Worm (Caenorhabditis elegans) whole organism, young adult: Measurements from ENCODE around the gene best-5.
A peak's percentile ranks its signal among the peaks of the same experiment; 100 is the strongest.

ENCODE experiments used
- B0261.1 ChIP-seq: sonication (generic microtip); optimal IDR thresholded peaks from 2 replicates; lab custom pipeline; 2016; ENCODE audit warnings: mild to moderate bottlenecking, missing genetic modification characterization, moderate library complexity, missing compliant biosample characterization
- C17E4.6 ChIP-seq: fragments of 200-800 bp; sonication (Bioruptor generic); IDR thresholded peaks from 2 replicates; pipeline ENCODE4 v1.3.6; 2022; ENCODE audit warnings: missing genetic modification reagents, missing genetic modification characterization, missing compliant biosample characterization
- F23B12.7 ChIP-seq: sonication (generic microtip); optimal IDR thresholded peaks from 2 replicates; lab custom pipeline; 2017; ENCODE audit warnings: missing genetic modification characterization, mild to moderate bottlenecking, missing compliant biosample characterization, antibody characterized with exemption, moderate library complexity; ENCODE audit not compliant: insufficient read depth
- F37B4.10 ChIP-seq: fragments of 200-800 bp; sonication (Bioruptor generic); IDR thresholded peaks from 2 replicates; pipeline ENCODE4 v1.3.6; 2022; ENCODE audit warnings: missing genetic modification characterization, missing compliant biosample characterization
- F57C9.4 ChIP-seq: sonication (generic microtip); optimal IDR thresholded peaks from 2 replicates; lab custom pipeline; 2017; ENCODE audit warnings: mild to moderate bottlenecking, missing genetic modification characterization, missing compliant biosample characterization
- K11D2.4 ChIP-seq: fragments of 200-800 bp; sonication (Bioruptor generic); IDR thresholded peaks from 2 replicates; pipeline ENCODE4 v1.3.6; 2022; ENCODE audit warnings: missing genetic modification reagents, missing genetic modification characterization, missing compliant biosample characterization
- K12H6.12 ChIP-seq: fragments of 200-800 bp; sonication (Bioruptor generic); optimal IDR thresholded peaks from 2 replicates; lab custom pipeline; 2018; ENCODE audit warnings: mild to moderate bottlenecking, missing genetic modification characterization, missing compliant biosample characterization
- T26A5.8 ChIP-seq: sonication (generic microtip); optimal IDR thresholded peaks from 2 replicates; lab custom pipeline; 2016; ENCODE audit warnings: missing genetic modification characterization, missing compliant biosample characterization
- Y53G8AR.9 ChIP-seq: fragments of 200-800 bp; sonication (Bioruptor generic); conservative IDR thresholded peaks from 2 replicates; pipeline ENCODE4 v1.3.6; 2022; ENCODE audit warnings: missing genetic modification reagents, missing genetic modification characterization, missing compliant biosample characterization
- Y56A3A.18 ChIP-seq: fragments of 200-800 bp; sonication (Bioruptor generic); IDR thresholded peaks from 2 replicates; pipeline ENCODE4 v1.3.6; 2022; ENCODE audit warnings: missing genetic modification reagents, missing genetic modification characterization, missing compliant biosample characterization
- ZK185.1 ChIP-seq: sonication (generic microtip); optimal IDR thresholded peaks from 2 replicates; lab custom pipeline; 2016; ENCODE audit warnings: mild to moderate bottlenecking, missing genetic modification characterization, missing compliant biosample characterization; ENCODE audit not compliant: poor library complexity, severe bottlenecking
- ama-1 ChIP-seq, 3 experiments: fragments of 150-350 bp in 1 of 3; sonication (generic microtip) in 2 of 3; optimal IDR thresholded peaks; 2 replicates each; lab custom pipeline; 2014 to 2018; ENCODE audit warnings: missing biosample characterization in 2 of 3, missing genetic modification characterization in 2 of 3, missing genetic modification reagents in 2 of 3
- cebp-2 ChIP-seq: fragments of 200-800 bp; sonication (Bioruptor generic); IDR thresholded peaks from 2 replicates; pipeline ENCODE4 v1.3.6; 2022; ENCODE audit warnings: missing genetic modification characterization, missing compliant biosample characterization
- ceh-40 ChIP-seq: fragments of 200-800 bp; sonication (Bioruptor generic); IDR thresholded peaks from 2 replicates; pipeline ENCODE4 v1.3.6; 2022; ENCODE audit warnings: missing genetic modification characterization, missing compliant biosample characterization
- ceh-58 ChIP-seq: fragments of 200-800 bp; sonication (Bioruptor generic); IDR thresholded peaks from 2 replicates; pipeline ENCODE4 v1.3.6; 2022; ENCODE audit warnings: missing genetic modification characterization, missing compliant biosample characterization
- dox-1 ChIP-seq: fragments of 200-800 bp; sonication (Bioruptor generic); IDR thresholded peaks from 2 replicates; pipeline ENCODE4 v1.3.6; 2022; ENCODE audit warnings: missing genetic modification reagents, missing genetic modification characterization, missing compliant biosample characterization
- him-1 ChIP-seq: sonication (generic microtip); optimal IDR thresholded peaks from 2 replicates; lab custom pipeline; 2016; ENCODE audit warnings: missing genotype, missing genetic modification reagents, missing genetic modification characterization, missing compliant biosample characterization
- hlh-12 ChIP-seq: sonication (generic microtip); optimal IDR thresholded peaks from 2 replicates; lab custom pipeline; 2016; ENCODE audit warnings: missing genetic modification characterization, missing compliant biosample characterization
- hrde-1 ChIP-seq: sonication (generic microtip); optimal IDR thresholded peaks from 2 replicates; lab custom pipeline; 2016; ENCODE audit warnings: missing genetic modification characterization, mild to moderate bottlenecking, missing compliant biosample characterization, moderate library complexity, missing genotype, missing genetic modification reagents, borderline replicate concordance
- lag-1 ChIP-seq: fragments of 200-800 bp; sonication (Bioruptor generic); IDR thresholded peaks from 2 replicates; pipeline ENCODE4 v1.3.6; 2022; ENCODE audit warnings: missing genetic modification reagents, missing genetic modification characterization, missing compliant biosample characterization
- lin-35 ChIP-seq, 3 experiments: fragments of 150-350 bp in 2 of 3; sonication (generic microtip) in 1 of 3; optimal IDR thresholded peaks; 2 replicates each; lab custom pipeline; 2014 to 2018; ENCODE audit warnings: missing biosample characterization in 3 of 3, missing genetic modification characterization in 3 of 3, missing genetic modification reagents in 3 of 3
- lin-40 ChIP-seq: sonication (generic microtip); optimal IDR thresholded peaks from 2 replicates; lab custom pipeline; 2016; ENCODE audit warnings: missing genetic modification characterization, mild to moderate bottlenecking, missing compliant biosample characterization, missing genotype, missing genetic modification reagents
- madf-10 ChIP-seq: sonication (generic microtip); optimal IDR thresholded peaks from 2 replicates; lab custom pipeline; 2016; ENCODE audit warnings: mild to moderate bottlenecking, missing genetic modification characterization, missing compliant biosample characterization
- madf-3 ChIP-seq: fragments of 200-800 bp; sonication (Bioruptor generic); IDR thresholded peaks from 2 replicates; pipeline ENCODE4 v1.3.6; 2022; ENCODE audit warnings: missing genetic modification reagents, missing genetic modification characterization, missing compliant biosample characterization
- mcd-1 ChIP-seq: fragments of 200-800 bp; sonication (Bioruptor generic); IDR thresholded peaks from 2 replicates; pipeline ENCODE4 v1.3.6; 2022; ENCODE audit warnings: missing genetic modification reagents, missing genetic modification characterization, missing compliant biosample characterization
- nfya-2 ChIP-seq: fragments of 200-800 bp; sonication (Bioruptor generic); IDR thresholded peaks from 2 replicates; pipeline ENCODE4 v1.3.6; 2022; ENCODE audit warnings: missing genetic modification reagents, missing genetic modification characterization, missing compliant biosample characterization
- repo-1 ChIP-seq: sonication (generic microtip); optimal IDR thresholded peaks from 2 replicates; lab custom pipeline; 2017; ENCODE audit warnings: mild to moderate bottlenecking, missing genetic modification characterization, missing compliant biosample characterization
- sdz-38 ChIP-seq: sonication (generic microtip); optimal IDR thresholded peaks from 2 replicates; lab custom pipeline; 2016; ENCODE audit warnings: missing genotype, missing genetic modification characterization, missing compliant biosample characterization
- somi-1 ChIP-seq: fragments of 200-800 bp; sonication (Bioruptor generic); optimal IDR thresholded peaks from 2 replicates; lab custom pipeline; 2018; ENCODE audit warnings: mild to moderate bottlenecking, missing genetic modification characterization, missing compliant biosample characterization
- unc-130 ChIP-seq: sonication (generic microtip); optimal IDR thresholded peaks from 2 replicates; lab custom pipeline; 2016; ENCODE audit warnings: missing genetic modification reagents, missing genetic modification characterization, missing compliant biosample characterization
- zfh-2 ChIP-seq: fragments of 200-800 bp; sonication (Bioruptor generic); conservative IDR thresholded peaks from 2 replicates; pipeline ENCODE4 v1.3.6; 2022; ENCODE audit warnings: missing genetic modification reagents, missing genetic modification characterization, missing compliant biosample characterization
- ztf-18 ChIP-seq: sonication (generic microtip); optimal IDR thresholded peaks from 2 replicates; lab custom pipeline; 2016; ENCODE audit warnings: missing genotype, mild to moderate bottlenecking, missing genetic modification characterization, missing compliant biosample characterization
- ztf-22 ChIP-seq: fragments of 200-800 bp; sonication (Bioruptor generic); optimal IDR thresholded peaks from 2 replicates; lab custom pipeline; 2018; ENCODE audit warnings: mild to moderate bottlenecking, missing genetic modification characterization, moderate library complexity, missing compliant biosample characterization
- ztf-25 ChIP-seq: fragments of 200-800 bp; sonication (Bioruptor generic); IDR thresholded peaks from 2 replicates; pipeline ENCODE4 v1.3.6; 2022; ENCODE audit warnings: missing genetic modification reagents, missing genetic modification characterization, missing compliant biosample characterization
- ztf-26 ChIP-seq: sonication (generic microtip); optimal IDR thresholded peaks from 2 replicates; lab custom pipeline; 2017; ENCODE audit warnings: missing genetic modification characterization, missing compliant biosample characterization

best-5 gene

ce11 chrIII:9664484-9665221 lies 25.4 kb downstream of the best-5 start:
- 0 out of 2 replicates have a peak, but pooled peaks have one; percentile 14 for TF ChIP-seq Y53G8AR.9 (GFP tag; lab: Robert Waterston, UW)
- no peak for TF ChIP-seq ztf-26 (tag; lab: Kevin White, UChicago)
- no peak for TF ChIP-seq madf-3
- no peak for TF ChIP-seq F57C9.4 (tag; lab: Kevin White, UChicago)
- TF ChIP-seq lin-35 (GFP tag; optimal IDR thresholded peaks at IDR 0.05; lab: Kevin White, UChicago), result no peak

- TF ChIP-seq K11D2.4 (GFP tag; lab: Robert Waterston, UW) (no peak), B0261.1 (no peak), F23B12.7 (tag; lab: Kevin White, UChicago) (no peak), dox-1 (GFP tag; lab: Robert Waterston, UW) (no peak), hlh-12 (tag; lab: Kevin White, UChicago) (no peak), ama-1 (optimal IDR thresholded peaks at IDR 0.05; lab: Kevin White, UChicago) (no peak), ama-1 (GFP tag; optimal IDR thresholded peaks at IDR 0.05; lab: Kevin White, UChicago) (no peak), him-1 (tag; lab: Kevin White, UChicago) (no peak), cebp-2 (GFP tag; lab: Robert Waterston, UW) (no peak), ceh-58 (GFP tag; lab: Robert Waterston, UW) (no peak), somi-1 (GFP tag; lab: Kevin White, UChicago) (no peak)
- TF ChIP-seq, all 124 proteins: peak for 0
Measured at ce11 chrIII:9663943-9664342, 26.1 kb downstream of the best-5 start.

ce11 chrIII:9662266-9662959 lies 27.6 kb downstream of the best-5 start:
- no peak for TF ChIP-seq ZK185.1 (tag; lab: Kevin White, UChicago)
- TF ChIP-seq K12H6.12 (tag; lab: Kevin White, UChicago), result peak; percentile 22

ce11 chrIII:9661119-9661518 lies 28.9 kb downstream of the best-5 start:
- TF ChIP-seq hrde-1 (tag; lab: Kevin White, UChicago) (no peak), Y56A3A.18 (GFP tag; lab: Robert Waterston, UW) (no peak), zfh-2 (no peak), unc-130 (no peak), nfya-2 (GFP tag; lab: Robert Waterston, UW) (no peak), ztf-25 (GFP tag; lab: Robert Waterston, UW) (no peak), ceh-40 (no peak), sdz-38 (no peak), him-1 (tag; lab: Kevin White, UChicago) (no peak), C17E4.6 (GFP tag; lab: Robert Waterston, UW) (no peak), repo-1 (tag; lab: Kevin White, UChicago) (no peak), lag-1 (GFP tag; lab: Robert Waterston, UW) (no peak), T26A5.8 (tag; lab: Kevin White, UChicago) (no peak), ztf-22 (no peak), lin-40 (tag; lab: Kevin White, UChicago) (no peak), ztf-18 (tag; lab: Kevin White, UChicago) (no peak), mcd-1 (no peak), madf-10 (tag; lab: Kevin White, UChicago) (no peak), F37B4.10 (GFP tag; lab: Robert Waterston, UW) (no peak)
